Worm (Caenorhabditis elegans) whole organism, mixed stage, embryonic: Measurements from ENCODE around the gene C47E12.11.

Experiments used
- elt-1 ChIP-seq: sonication (generic microtip); optimal IDR thresholded peaks from 2 replicates; lab custom pipeline; 2017; ENCODE audit warnings: missing genetic modification characterization, mild to moderate bottlenecking, missing compliant biosample characterization, antibody characterized with exemption, moderate library complexity, borderline replicate concordance; ENCODE audit not compliant: insufficient read depth
- mep-1 ChIP-seq: fragments of 150-350 bp; optimal IDR thresholded peaks from 2 replicates; lab custom pipeline; 2017; ENCODE audit warnings: missing biosample characterization, missing genetic modification reagents, missing genetic modification characterization, inconsistent platforms
- nhr-237 ChIP-seq: fragments of 150-350 bp; optimal IDR thresholded peaks from 2 replicates; lab custom pipeline; 2014; ENCODE audit warnings: missing biosample characterization, missing genetic modification characterization
- nhr-28 ChIP-seq: fragments of 150-350 bp; optimal IDR thresholded peaks from 2 replicates; lab custom pipeline; 2014; ENCODE audit warnings: missing biosample characterization, missing genetic modification characterization
- nhr-76 ChIP-seq: sonication (generic microtip); optimal IDR thresholded peaks from 2 replicates; lab custom pipeline; 2017; ENCODE audit warnings: missing biosample characterization, missing genetic modification characterization
- unc-62 ChIP-seq: fragments of 150-350 bp; optimal IDR thresholded peaks from 2 replicates; lab custom pipeline; 2014; ENCODE audit warnings: missing biosample characterization, missing genetic modification reagents, missing genetic modification characterization

ce11 chrIV:9953333-9953732 is 15.9 kb upstream of the C47E12.11 start, which contains the start of gene gon-1:
- TF ChIP-seq elt-1 (tag; lab: Kevin White, UChicago) (no peak), nhr-28 (tag; lab: Kevin White, UChicago) (no peak), nhr-237 (tag; lab: Kevin White, UChicago) (no peak), nhr-76 (tag; lab: Kevin White, UChicago) (no peak), unc-62 (GFP tag; lab: Kevin White, UChicago) (no peak), mep-1 (tag; lab: Kevin White, UChicago) (no peak)
